Fruit fly (Drosophila melanogaster) whole organism, adult: Measurements from ENCODE around the gene mew.

Source experiments
- CG12768 ChIP-seq: fragments of 200-800 bp; sonication (Bioruptor generic); optimal IDR thresholded peaks from 2 replicates; lab custom pipeline; 2017; ENCODE audit warnings: missing biosample characterization, missing genetic modification characterization, mild to moderate bottlenecking, moderate library complexity, missing genetic modification reagents
- CG33017 ChIP-seq: fragments of 200-800 bp; sonication (Bioruptor generic); optimal IDR thresholded peaks from 2 replicates; lab custom pipeline; 2018; ENCODE audit warnings: missing biosample characterization, mild to moderate bottlenecking, missing genetic modification characterization, moderate library complexity
- Clk ChIP-seq: fragments of 200-800 bp; sonication (Bioruptor generic); optimal IDR thresholded peaks from 2 replicates; lab custom pipeline; 2017; ENCODE audit warnings: missing biosample characterization, missing genetic modification characterization
- cnc ChIP-seq, 2 experiments: fragments of >200 bp; optimal IDR thresholded peaks; 2 replicates each; lab custom pipeline; 2017

DNA sequence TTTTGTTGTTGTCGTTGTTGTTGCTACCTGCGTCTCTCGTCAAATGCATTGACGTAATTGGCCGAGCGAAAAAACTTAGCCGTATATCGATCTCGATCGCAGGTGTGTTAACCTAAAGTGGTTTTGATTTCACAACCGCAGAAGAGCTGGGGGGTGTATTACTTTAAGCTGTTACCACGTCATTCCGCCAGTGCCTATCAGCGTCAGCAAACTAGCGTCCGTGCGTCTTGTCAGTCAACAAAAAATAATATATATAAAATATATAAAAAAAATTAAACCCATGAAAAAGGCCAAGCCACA, 44.0 kb upstream of the mew start, which contains the start of gene CG1764:
- TF ChIP-seq CG33017 (tag; lab: Kevin White, UChicago) (no peak), CG12768 (GFP tag; lab: Kevin White, UChicago) (no peak), cnc (optimal IDR thresholded peaks at IDR 0.05; lab: Kevin White, UChicago) (no peak), Clk (GFP tag; lab: Kevin White, UChicago) (no peak)
